Worm (Caenorhabditis elegans) whole organism, young adult: ENCODE results near the gene K04C2.8.
A peak's percentile ranks its signal among the peaks of the same experiment; 100 is the strongest.

Experiments used
- let-607 ChIP-seq, 2 experiments: fragments of 200-800 bp in 1 of 2; sonication (Bioruptor generic) in 1 of 2; sonication (generic microtip) in 1 of 2; optimal IDR thresholded peaks; 2 replicates each; lab custom pipeline; 2016 to 2018; ENCODE audit warnings: mild to moderate bottlenecking in 2 of 2, missing compliant biosample characterization in 2 of 2, missing genetic modification characterization in 2 of 2, moderate library complexity in 2 of 2, missing genotype in 1 of 2
- tbp1 ChIP-seq: fragments of 200-800 bp; sonication (Bioruptor generic); optimal IDR thresholded peaks from 2 replicates; lab custom pipeline; 2018; ENCODE audit warnings: mild to moderate bottlenecking, missing genetic modification characterization, missing compliant biosample characterization

DNA sequence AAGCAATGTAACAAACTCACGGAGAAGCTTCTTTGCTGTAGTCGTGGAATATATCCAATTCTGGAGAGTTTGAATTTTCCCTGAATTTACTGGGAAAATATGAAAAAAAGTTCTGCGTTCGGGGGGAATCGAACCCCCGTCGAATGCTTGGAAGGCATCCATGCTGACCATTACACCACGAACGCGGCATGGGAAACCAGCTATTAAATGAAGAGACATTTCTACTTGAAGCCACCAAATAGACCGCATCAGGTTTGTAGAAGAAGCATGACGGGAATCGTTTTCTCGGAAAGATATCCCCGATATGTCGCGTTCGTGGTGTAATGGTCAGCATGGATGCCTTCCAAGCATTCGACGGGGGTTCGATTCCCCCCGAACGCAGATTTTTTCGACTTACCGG, 18.4 kb downstream of the K04C2.8 start:
- TF ChIP-seq let-607 (tag; optimal IDR thresholded peaks at IDR 0.05; lab: Kevin White, UChicago) (no peak), tbp1 (GFP tag; lab: Kevin White, UChicago) (peak; percentile 91)
